Fruit fly (Drosophila melanogaster) whole organism, pupa: Measurements from ENCODE around the gene dpr16.

Experiments used
- CG10348 ChIP-seq: fragments of 200-800 bp; sonication (Bioruptor generic); IDR thresholded peaks from 2 replicates; pipeline ENCODE4 v1.3.6; 2022; ENCODE audit warnings: missing biosample characterization, missing genetic modification characterization
- CG17806 ChIP-seq: fragments of 200-800 bp; sonication (Bioruptor generic); optimal IDR thresholded peaks from 2 replicates; lab custom pipeline; 2018; ENCODE audit warnings: missing biosample characterization, mild to moderate bottlenecking, missing genetic modification characterization, moderate library complexity
- CG32121 ChIP-seq: fragments of 200-800 bp; sonication (Bioruptor generic); IDR thresholded peaks from 2 replicates; pipeline ENCODE4 v1.3.6; 2022; ENCODE audit warnings: missing biosample characterization, missing genetic modification characterization
- CG8159 ChIP-seq: fragments of 200-800 bp; sonication (Bioruptor generic); optimal IDR thresholded peaks from 3 replicates; lab custom pipeline; 2018; ENCODE audit warnings: missing biosample characterization, mild to moderate bottlenecking, missing genetic modification characterization, moderate library complexity
- CG8301 ChIP-seq: fragments of 200-800 bp; sonication (Bioruptor generic); optimal IDR thresholded peaks from 2 replicates; lab custom pipeline; 2018; ENCODE audit warnings: missing biosample characterization, mild to moderate bottlenecking, missing genetic modification characterization
- Pif1A ChIP-seq: fragments of 200-800 bp; sonication (Bioruptor generic); optimal IDR thresholded peaks from 3 replicates; lab custom pipeline; 2016; ENCODE audit warnings: missing biosample characterization, missing genetic modification characterization
- Snoo ChIP-seq: fragments of 200-800 bp; sonication (Bioruptor generic); optimal IDR thresholded peaks from 3 replicates; lab custom pipeline; 2017; ENCODE audit warnings: missing biosample characterization, mild to moderate bottlenecking, missing genetic modification characterization, inconsistent platforms
- fd96Ca ChIP-seq: fragments of 200-800 bp; sonication (Bioruptor generic); IDR thresholded peaks from 3 replicates; pipeline ENCODE4 v1.3.6; 2022; ENCODE audit warnings: missing biosample characterization, missing genetic modification characterization

DNA sequence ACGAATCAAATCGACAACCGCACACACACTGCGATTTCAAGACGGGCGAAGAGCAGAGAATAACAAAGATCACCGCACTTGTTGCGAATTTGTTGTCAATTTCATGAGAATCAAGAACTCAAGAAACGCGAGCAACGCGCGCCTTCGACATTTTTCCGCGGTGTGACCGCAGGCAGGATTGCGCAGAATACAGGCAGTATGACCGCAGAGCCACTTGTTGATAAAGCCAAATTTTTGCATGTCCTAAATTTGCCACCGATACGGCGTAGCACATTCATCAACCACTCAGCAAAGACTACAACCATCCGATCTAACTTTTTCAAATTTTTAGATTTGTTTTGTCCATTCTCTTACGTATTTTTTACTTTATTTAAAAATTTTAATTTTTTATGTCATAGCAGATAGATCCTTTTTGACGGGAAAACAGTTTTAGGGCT is 66.6 kb downstream of the dpr16 start, which contains the start of gene cno:
- no peak for TF ChIP-seq CG17806 (tag; lab: Kevin White, UChicago)
- TF ChIP-seq CG32121 (GFP tag; lab: Robert Waterston, UW), result no peak
- TF ChIP-seq CG10348 (GFP tag; lab: Robert Waterston, UW), result no peak
- TF ChIP-seq CG8301 (tag; lab: Kevin White, UChicago), result no peak
- TF ChIP-seq CG8159, result no peak
- TF ChIP-seq Pif1A (GFP tag; lab: Kevin White, UChicago), result no peak
- peak; percentile 8 for TF ChIP-seq Snoo
- TF ChIP-seq fd96Ca (GFP tag; lab: Robert Waterston, UW), result 0 out of 3 replicates have a peak, but pooled peaks have one; percentile 22
